Fruit fly (Drosophila melanogaster) whole organism, pupa: Measurements from ENCODE around the gene Cpr35B.
A peak's percentile ranks its signal among the peaks of the same experiment; 100 is the strongest.

ENCODE experiments used
- CG10348 ChIP-seq: fragments of 200-800 bp; sonication (Bioruptor generic); IDR thresholded peaks from 2 replicates; pipeline ENCODE4 v1.3.6; 2022; ENCODE audit warnings: missing biosample characterization, missing genetic modification characterization
- CG12605 ChIP-seq: fragments of 200-800 bp; sonication (Bioruptor generic); IDR thresholded peaks from 2 replicates; pipeline ENCODE4 v1.3.6; 2022; ENCODE audit warnings: missing biosample characterization, missing genetic modification characterization
- CG13204 ChIP-seq: fragments of 200-800 bp; sonication (Bioruptor generic); optimal IDR thresholded peaks from 2 replicates; lab custom pipeline; 2018; ENCODE audit warnings: missing biosample characterization, mild to moderate bottlenecking, missing genetic modification characterization, moderate library complexity
- CG14655 ChIP-seq: fragments of 200-800 bp; sonication (Bioruptor generic); optimal IDR thresholded peaks from 3 replicates; lab custom pipeline; 2017; ENCODE audit warnings: mild to moderate bottlenecking, missing biosample characterization, missing genetic modification reagents, missing genetic modification characterization
- CG15710 ChIP-seq: fragments of 200-800 bp; sonication (Bioruptor generic); optimal IDR thresholded peaks from 2 replicates; lab custom pipeline; 2018; ENCODE audit warnings: missing biosample characterization, mild to moderate bottlenecking, missing genetic modification characterization, moderate library complexity
- CG17806 ChIP-seq: fragments of 200-800 bp; sonication (Bioruptor generic); optimal IDR thresholded peaks from 2 replicates; lab custom pipeline; 2018; ENCODE audit warnings: missing biosample characterization, mild to moderate bottlenecking, missing genetic modification characterization, moderate library complexity
- CG32121 ChIP-seq: fragments of 200-800 bp; sonication (Bioruptor generic); IDR thresholded peaks from 2 replicates; pipeline ENCODE4 v1.3.6; 2022; ENCODE audit warnings: missing biosample characterization, missing genetic modification characterization
- CG34367 ChIP-seq: fragments of 200-800 bp; sonication (Bioruptor generic); optimal IDR thresholded peaks from 2 replicates; lab custom pipeline; 2018; ENCODE audit warnings: missing biosample characterization, mild to moderate bottlenecking, missing genetic modification characterization
- CG4496 ChIP-seq: fragments of 200-800 bp; sonication (Bioruptor generic); IDR thresholded peaks from 3 replicates; pipeline ENCODE4 v1.3.6; 2022; ENCODE audit warnings: missing biosample characterization, missing genetic modification characterization
- CG8159 ChIP-seq: fragments of 200-800 bp; sonication (Bioruptor generic); optimal IDR thresholded peaks from 3 replicates; lab custom pipeline; 2018; ENCODE audit warnings: missing biosample characterization, mild to moderate bottlenecking, missing genetic modification characterization, moderate library complexity
- CG8301 ChIP-seq: fragments of 200-800 bp; sonication (Bioruptor generic); optimal IDR thresholded peaks from 2 replicates; lab custom pipeline; 2018; ENCODE audit warnings: missing biosample characterization, mild to moderate bottlenecking, missing genetic modification characterization
- CG9948 ChIP-seq: fragments of 200-800 bp; sonication (Bioruptor generic); optimal IDR thresholded peaks from 2 replicates; lab custom pipeline; 2018; ENCODE audit warnings: missing biosample characterization, mild to moderate bottlenecking, missing genetic modification characterization, moderate library complexity
- D1 ChIP-seq: fragments of 200-800 bp; sonication (Bioruptor generic); optimal IDR thresholded peaks from 2 replicates; lab custom pipeline; 2018; ENCODE audit warnings: missing biosample characterization, mild to moderate bottlenecking, missing genetic modification characterization, moderate library complexity
- EcR ChIP-seq: fragments of 200-800 bp; sonication (Bioruptor generic); optimal IDR thresholded peaks from 3 replicates; lab custom pipeline; 2019; ENCODE audit warnings: missing biosample characterization, missing genetic modification characterization, mild to moderate bottlenecking, moderate library complexity, missing genetic modification reagents
- Ets98B ChIP-seq: fragments of 200-800 bp; sonication (Bioruptor generic); IDR thresholded peaks from 2 replicates; pipeline ENCODE4 v1.3.6; 2022; ENCODE audit warnings: missing biosample characterization, missing genetic modification characterization
- Pif1A ChIP-seq: fragments of 200-800 bp; sonication (Bioruptor generic); optimal IDR thresholded peaks from 3 replicates; lab custom pipeline; 2016; ENCODE audit warnings: missing biosample characterization, missing genetic modification characterization
- Pif1B ChIP-seq: fragments of 200-800 bp; sonication (Bioruptor generic); optimal IDR thresholded peaks from 3 replicates; lab custom pipeline; 2016; ENCODE audit warnings: missing biosample characterization, missing genetic modification characterization
- Snoo ChIP-seq: fragments of 200-800 bp; sonication (Bioruptor generic); optimal IDR thresholded peaks from 3 replicates; lab custom pipeline; 2017; ENCODE audit warnings: missing biosample characterization, mild to moderate bottlenecking, missing genetic modification characterization, inconsistent platforms
- fd96Ca ChIP-seq: fragments of 200-800 bp; sonication (Bioruptor generic); IDR thresholded peaks from 3 replicates; pipeline ENCODE4 v1.3.6; 2022; ENCODE audit warnings: missing biosample characterization, missing genetic modification characterization
- gl ChIP-seq: fragments of 200-800 bp; sonication (Bioruptor generic); optimal IDR thresholded peaks from 2 replicates; lab custom pipeline; 2018; ENCODE audit warnings: missing biosample characterization, mild to moderate bottlenecking, missing genetic modification characterization
- rn ChIP-seq: fragments of 200-800 bp; sonication (Bioruptor generic); IDR thresholded peaks from 2 replicates; pipeline ENCODE4 v1.3.6; 2022; ENCODE audit warnings: missing biosample characterization, missing genetic modification characterization

Cpr35B gene

dm6 chr2L:14460029-14460363 is 35.0 kb upstream of the Cpr35B start:
- no peak for TF ChIP-seq gl (tag; lab: Kevin White, UChicago)
- TF ChIP-seq Ets98B = no peak
- TF ChIP-seq D1 = no peak
- no peak for TF ChIP-seq CG4496 (GFP tag; lab: Robert Waterston, UW)
- TF ChIP-seq CG34367 (tag; lab: Kevin White, UChicago) = no peak
- no peak for TF ChIP-seq CG13204 (GFP tag; lab: Kevin White, UChicago)
- no peak for TF ChIP-seq CG9948
- TF ChIP-seq Pif1B (GFP tag; lab: Kevin White, UChicago) = no peak
- TF ChIP-seq CG32121 (GFP tag; lab: Robert Waterston, UW) = no peak
- TF ChIP-seq CG12605 (GFP tag; lab: Robert Waterston, UW) = no peak
- no peak for TF ChIP-seq rn
- no peak for TF ChIP-seq CG8301 (tag; lab: Kevin White, UChicago)
- no peak for TF ChIP-seq CG17806 (tag; lab: Kevin White, UChicago)
- no peak for TF ChIP-seq Pif1A
- TF ChIP-seq CG15710 (tag; lab: Kevin White, UChicago) = no peak
- TF ChIP-seq EcR = no peak
- TF ChIP-seq CG10348 (GFP tag; lab: Robert Waterston, UW) = no peak
- TF ChIP-seq Snoo (tag; lab: Kevin White, UChicago) = no peak
- TF ChIP-seq CG14655 (GFP tag; lab: Kevin White, UChicago) = no peak
- TF ChIP-seq CG8159 (tag; lab: Kevin White, UChicago) = no peak

dm6 chr2L:14459360-14460028 is 34.5 kb upstream of the Cpr35B start:
- TF ChIP-seq Ets98B = no peak
- TF ChIP-seq CG15710 (tag; lab: Kevin White, UChicago) = no peak
- TF ChIP-seq Pif1A = no peak
- no peak for TF ChIP-seq CG12605 (GFP tag; lab: Robert Waterston, UW)
- TF ChIP-seq CG9948 = no peak
- TF ChIP-seq rn = no peak
- TF ChIP-seq CG14655 (GFP tag; lab: Kevin White, UChicago) = no peak
- TF ChIP-seq Pif1B (GFP tag; lab: Kevin White, UChicago) = no peak
- TF ChIP-seq CG8301 (tag; lab: Kevin White, UChicago) = no peak
- TF ChIP-seq D1 = no peak
- TF ChIP-seq Snoo (tag; lab: Kevin White, UChicago) = no peak
- TF ChIP-seq EcR = no peak
- TF ChIP-seq gl (tag; lab: Kevin White, UChicago) = no peak
- TF ChIP-seq CG8159 (tag; lab: Kevin White, UChicago) = no peak
- no peak for TF ChIP-seq CG10348 (GFP tag; lab: Robert Waterston, UW)
- no peak for TF ChIP-seq CG13204 (GFP tag; lab: Kevin White, UChicago)

dm6 chr2L:14458187-14458899 is 33.4 kb upstream of the Cpr35B start:
- TF ChIP-seq Ets98B (peak; percentile 67), CG8301 (tag; lab: Kevin White, UChicago) (peak; percentile 33), CG17806 (tag; lab: Kevin White, UChicago) (no peak), CG9948 (peak; percentile 17), CG8159 (tag; lab: Kevin White, UChicago) (peak; percentile 17), Pif1B (GFP tag; lab: Kevin White, UChicago) (peak; percentile 20), rn (no peak), fd96Ca (GFP tag; lab: Robert Waterston, UW) (peak; percentile 67; the same call in 1 of the 3 replicates), D1 (no peak), CG13204 (GFP tag; lab: Kevin White, UChicago) (peak; percentile 19), CG4496 (GFP tag; lab: Robert Waterston, UW) (peak; percentile 52; the same call in 2 of the 3 replicates), CG32121 (GFP tag; lab: Robert Waterston, UW) (peak; percentile 69), CG34367 (tag; lab: Kevin White, UChicago) (peak; percentile 56), CG12605 (GFP tag; lab: Robert Waterston, UW) (peak; percentile 55), CG15710 (tag; lab: Kevin White, UChicago) (peak; percentile 69), Pif1A (peak; percentile 11), gl (tag; lab: Kevin White, UChicago) (no peak), EcR (peak; percentile 31), Snoo (tag; lab: Kevin White, UChicago) (no peak), CG14655 (GFP tag; lab: Kevin White, UChicago) (peak; percentile 43), CG10348 (GFP tag; lab: Robert Waterston, UW) (peak; percentile 51; the same call in 1 of the 2 replicates)
- TF ChIP-seq, all 21 proteins: peak for 16

dm6 chr2L:14457414-14457813 is 32.4 kb upstream of the Cpr35B start:
- TF ChIP-seq CG8159 (tag; lab: Kevin White, UChicago) = peak; percentile 31
- peak; percentile 2 for TF ChIP-seq CG14655 (GFP tag; lab: Kevin White, UChicago)
- peak; percentile 9 for TF ChIP-seq CG17806 (tag; lab: Kevin White, UChicago)
- TF ChIP-seq EcR = no peak
- TF ChIP-seq CG34367 (tag; lab: Kevin White, UChicago) = no peak

dm6 chr2L:14456841-14457240 is 31.9 kb upstream of the Cpr35B start:
- no peak for TF ChIP-seq fd96Ca (GFP tag; lab: Robert Waterston, UW)

dm6 chr2L:14456268-14456667 is 31.3 kb upstream of the Cpr35B start:
- no peak for TF ChIP-seq CG10348 (GFP tag; lab: Robert Waterston, UW)
- no peak for TF ChIP-seq CG13204 (GFP tag; lab: Kevin White, UChicago)
- no peak for TF ChIP-seq CG9948
- TF ChIP-seq CG15710 (tag; lab: Kevin White, UChicago) = no peak
- TF ChIP-seq CG32121 (GFP tag; lab: Robert Waterston, UW) = no peak
- TF ChIP-seq CG8159 (tag; lab: Kevin White, UChicago) = no peak
